Worm (Caenorhabditis elegans) whole organism, L1 larva: Measurements from ENCODE around the gene ssu-2.

ENCODE experiments used
- fos-1 ChIP-seq: fragments of 150-350 bp; optimal IDR thresholded peaks from 2 replicates; lab custom pipeline; 2014; ENCODE audit warnings: missing biosample characterization, missing genetic modification characterization
- nhr-28 ChIP-seq: fragments of 150-350 bp; optimal IDR thresholded peaks from 2 replicates; lab custom pipeline; 2014; ENCODE audit warnings: missing biosample characterization, missing genetic modification characterization
- nhr-71 ChIP-seq: sonication (generic microtip); optimal IDR thresholded peaks from 2 replicates; lab custom pipeline; 2016; ENCODE audit warnings: mild to moderate bottlenecking, missing genetic modification characterization, moderate library complexity, missing compliant biosample characterization
- ztf-11 ChIP-seq, 2 experiments: sonication (generic microtip); optimal IDR thresholded peaks; 2 replicates each; lab custom pipeline; 2016 to 2017; ENCODE audit warnings: missing genetic modification characterization in 2 of 2, missing biosample characterization in 1 of 2, missing compliant biosample characterization in 1 of 2

ce11 chrIV:14377267-14377814 is 16.3 kb downstream of the ssu-2 start:
- TF ChIP-seq nhr-28 (tag; lab: Kevin White, UChicago) = no peak
- no peak for TF ChIP-seq fos-1
- no peak for TF ChIP-seq nhr-71 (tag; lab: Kevin White, UChicago)
- no peak for TF ChIP-seq ztf-11 (tag; optimal IDR thresholded peaks at IDR 0.05; lab: Kevin White, UChicago)
